Fruit fly (Drosophila melanogaster): ENCODE results near the gene CG7069.

Gene CG7069

DNA sequence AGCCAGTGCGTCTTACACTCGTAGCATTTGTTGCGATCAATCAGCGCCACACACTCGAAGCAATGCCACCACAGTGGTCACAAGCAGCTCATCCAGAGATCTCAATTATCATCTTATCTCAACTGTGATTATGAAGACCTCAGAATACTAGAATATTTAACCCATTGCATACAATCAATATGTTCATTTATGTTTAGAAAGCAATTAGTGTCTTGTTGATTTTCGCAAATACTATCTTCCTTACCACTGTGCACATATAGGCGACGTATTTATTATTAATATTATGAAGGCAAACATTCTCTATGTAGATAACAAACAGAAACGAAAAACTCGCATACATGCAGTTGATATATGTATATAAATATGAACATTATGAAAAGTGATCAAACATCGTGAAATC is 13.8 kb upstream of the CG7069 start:
- no peak for TF ChIP-seq CG8478 (optimal IDR thresholded peaks at IDR 0.05)
- TF ChIP-seq CTCF (optimal IDR thresholded peaks at IDR 0.05) = no peak

DNA sequence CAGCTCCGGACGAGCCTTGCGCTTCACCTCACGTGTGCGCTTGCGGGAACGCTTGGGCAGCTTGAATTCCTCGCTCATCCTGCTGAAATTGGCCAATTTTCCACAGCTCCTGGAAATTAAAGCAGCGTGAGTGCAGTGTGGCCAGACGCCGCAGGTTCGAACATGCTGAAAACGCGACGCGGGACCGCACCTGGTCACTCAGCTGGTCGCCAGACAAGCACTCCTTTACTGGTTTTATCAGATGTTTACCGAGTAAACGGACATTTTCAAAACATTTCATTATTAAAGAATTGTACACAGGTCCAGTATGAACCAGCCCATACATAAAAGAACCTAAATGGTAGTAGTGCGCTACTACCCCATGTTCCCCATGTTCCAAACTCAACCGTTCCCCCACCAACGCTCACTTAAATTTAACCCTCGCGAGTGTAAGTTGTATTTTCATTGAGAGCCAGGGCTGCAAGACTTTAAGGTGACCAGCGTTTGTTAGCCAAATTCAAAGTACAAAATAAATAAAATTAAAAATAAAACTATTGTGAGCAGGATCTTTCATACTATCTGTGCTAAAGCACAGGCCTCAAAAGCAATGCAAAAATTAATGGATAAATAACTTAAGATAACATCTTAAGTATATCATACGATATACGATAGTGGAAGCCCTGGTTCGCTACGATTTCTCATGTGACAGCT is 10.3 kb upstream of the CG7069 start, which contains the start of the genes JMJD6, CG7071 and Muted:
TSS of gene JMJD6 (minus strand) at position 154 of the 690 bp plus-strand sequence.
TSS of gene CG7071 (plus strand) at position 403 of the 690 bp plus-strand sequence.
TSS of gene Muted (plus strand) at position 403 of the 690 bp plus-strand sequence.
- no peak for TF ChIP-seq CG8478 (optimal IDR thresholded peaks at IDR 0.05)
- peak in 1 of 2 experiments; percentile 32 for TF ChIP-seq CTCF (optimal IDR thresholded peaks at IDR 0.05)

DNA sequence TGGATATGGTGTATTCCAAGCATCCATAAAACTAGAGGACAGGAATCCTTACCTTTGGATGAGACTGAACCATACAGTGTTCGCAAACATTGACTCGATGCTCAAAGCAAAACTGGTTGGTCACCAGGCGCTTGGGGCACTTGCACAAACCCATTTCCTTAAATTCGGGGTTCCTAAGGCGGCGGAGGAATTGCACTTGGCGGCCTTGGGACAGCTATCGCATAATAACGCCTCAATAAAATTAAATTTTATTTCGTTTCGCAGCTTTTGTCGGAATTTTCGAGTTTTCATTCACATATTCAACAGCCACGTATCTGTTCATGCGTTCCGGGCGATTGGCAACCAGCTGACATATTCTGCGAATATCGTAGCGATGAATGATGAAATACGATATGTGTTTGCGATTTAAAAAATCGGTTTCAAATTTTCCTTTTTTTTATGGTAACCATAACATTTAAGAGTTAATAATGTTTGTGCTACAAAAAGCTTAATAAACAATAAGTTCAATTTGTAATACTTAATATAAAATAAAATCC is 6.9 kb upstream of the CG7069 start, which contains the start of gene CG5382:
TSS of gene CG5382 (minus strand) at position 324 of the 536 bp plus-strand sequence.
- TF ChIP-seq CTCF (optimal IDR thresholded peaks at IDR 0.05) (no peak), CG8478 (optimal IDR thresholded peaks at IDR 0.05) (no peak)

DNA sequence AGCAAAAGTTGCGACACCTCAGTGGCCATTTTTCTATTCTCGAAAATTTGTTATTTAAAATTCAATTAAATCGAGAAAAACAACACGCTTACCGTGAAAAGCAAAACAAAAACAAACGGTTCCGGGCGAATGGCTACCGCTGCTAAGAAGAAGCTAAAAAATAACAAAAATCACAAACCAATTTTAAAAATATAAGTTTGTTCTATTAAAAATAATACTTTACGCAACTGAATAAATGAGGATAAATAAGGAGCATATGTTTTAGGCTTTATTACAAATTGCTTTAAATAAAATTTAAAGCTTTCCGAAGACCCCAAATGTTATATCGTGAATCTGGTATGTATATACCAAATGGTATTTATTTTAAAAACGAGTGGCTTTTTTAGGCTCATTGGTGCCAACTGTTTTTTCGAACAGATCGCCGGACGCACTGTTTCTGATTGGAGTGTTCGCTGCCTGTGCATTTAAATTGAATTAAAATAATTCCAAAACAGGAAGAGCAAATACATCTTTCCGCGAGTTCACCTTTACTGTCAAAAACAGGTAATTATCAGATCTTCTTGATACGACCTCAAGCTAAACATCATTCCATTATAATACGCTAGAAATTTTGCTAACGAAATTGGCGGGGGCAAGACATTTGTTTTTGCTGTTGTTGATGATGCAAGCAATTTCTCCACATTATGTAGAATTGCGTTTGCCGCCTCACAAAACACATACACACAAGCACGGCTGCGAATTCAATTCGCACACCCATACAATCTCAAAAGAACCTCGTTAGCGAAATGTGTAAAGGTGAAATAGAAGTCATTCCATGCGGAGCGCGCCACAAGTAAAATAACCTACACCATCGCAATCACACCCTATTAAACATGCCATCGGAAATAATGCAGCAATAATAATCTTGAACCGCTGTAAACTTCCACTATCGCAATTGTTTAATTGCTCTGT is 5.2 kb upstream of the CG7069 start, which contains the start of the genes Polr3F and PyK:
TSS of gene Polr3F (minus strand) at position 248 of the 951 bp plus-strand sequence.
TSS of gene PyK (plus strand) at position 411 of the 951 bp plus-strand sequence.
- TF ChIP-seq CTCF (optimal IDR thresholded peaks at IDR 0.05) = no peak
- TF ChIP-seq CG8478 (optimal IDR thresholded peaks at IDR 0.05) = no peak

DNA sequence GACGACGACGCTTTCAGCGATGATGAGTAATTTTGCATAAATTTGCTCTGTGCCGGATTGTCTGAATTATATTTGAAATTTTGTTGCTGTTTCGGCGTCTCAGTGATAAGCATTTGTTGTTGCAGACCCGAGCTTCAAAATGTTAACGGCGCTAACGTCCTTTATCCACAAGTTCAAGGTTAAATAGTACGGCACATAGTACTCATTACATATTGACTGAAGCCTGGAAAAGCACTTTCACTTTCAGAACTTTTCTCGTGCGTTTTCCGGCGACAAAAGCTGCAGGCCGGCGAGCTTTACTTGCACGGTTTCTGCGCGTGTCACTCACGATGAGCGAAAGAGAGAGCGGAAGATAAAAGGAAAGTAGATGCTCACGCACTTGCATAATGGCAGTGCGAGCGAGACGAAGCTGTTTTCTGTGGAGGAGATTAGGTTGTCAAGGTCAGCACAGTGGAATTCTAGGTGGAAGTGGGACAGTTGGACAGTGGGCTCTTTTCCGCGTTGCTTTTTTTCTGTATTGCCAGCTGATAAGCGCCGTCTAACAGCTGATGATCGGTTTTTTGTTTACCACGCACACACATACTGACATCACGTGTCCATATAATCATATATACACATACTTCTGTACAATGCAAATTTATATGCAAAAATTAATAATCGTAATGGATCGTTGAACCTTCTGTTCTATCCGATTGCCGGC is 4.4 kb upstream of the CG7069 start:
- no peak for TF ChIP-seq CG8478 (optimal IDR thresholded peaks at IDR 0.05)
- TF ChIP-seq CTCF (optimal IDR thresholded peaks at IDR 0.05) = no peak

DNA sequence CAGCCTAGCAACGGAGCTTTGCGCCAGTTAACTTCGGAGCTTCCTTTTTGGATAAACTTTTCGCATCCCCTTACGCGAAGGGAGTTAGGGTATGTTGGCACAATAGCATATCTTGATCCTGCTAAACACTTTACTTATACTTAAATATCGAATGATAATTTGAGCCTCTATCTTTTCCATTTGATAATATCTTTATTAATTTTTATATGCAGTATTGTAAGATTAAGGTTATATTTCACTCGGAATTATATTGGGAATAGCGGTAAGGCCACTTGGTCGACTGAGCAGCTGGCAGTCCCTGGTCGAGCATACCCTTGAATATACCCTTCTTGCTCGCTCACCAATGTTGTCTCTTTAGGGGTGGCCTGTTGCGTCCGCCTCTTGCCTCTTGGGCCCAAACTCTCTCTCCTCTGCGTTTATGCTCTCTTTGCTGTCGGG is 3.8 kb upstream of the CG7069 start:
- TF ChIP-seq CTCF (optimal IDR thresholded peaks at IDR 0.05) (no peak), CG8478 (optimal IDR thresholded peaks at IDR 0.05) (no peak)

DNA sequence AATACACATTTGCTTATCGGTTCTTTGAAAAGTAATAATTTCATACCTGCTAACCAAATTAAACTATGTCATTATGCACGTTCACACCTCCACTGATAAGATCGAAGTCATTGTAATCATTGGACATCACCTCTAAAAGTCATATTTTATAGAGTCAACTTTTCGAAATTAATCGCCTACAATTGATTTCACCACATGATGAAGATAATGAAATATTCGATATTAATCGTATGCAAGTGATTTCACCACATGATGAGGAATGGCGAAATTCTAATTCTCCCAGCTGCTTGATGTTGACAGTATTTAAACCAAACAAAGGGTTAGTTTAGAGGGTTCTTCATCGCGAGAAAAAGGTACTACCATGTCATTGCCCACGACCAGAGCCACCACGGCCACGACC is 3.0 kb downstream of the CG7069 start, which contains the start of gene CG18596:
TSS of gene CG18596 (plus strand) at position 250 of the 400 bp plus-strand sequence.
- no peak for TF ChIP-seq CG8478 (optimal IDR thresholded peaks at IDR 0.05)
- no peak for TF ChIP-seq CTCF (optimal IDR thresholded peaks at IDR 0.05)

DNA sequence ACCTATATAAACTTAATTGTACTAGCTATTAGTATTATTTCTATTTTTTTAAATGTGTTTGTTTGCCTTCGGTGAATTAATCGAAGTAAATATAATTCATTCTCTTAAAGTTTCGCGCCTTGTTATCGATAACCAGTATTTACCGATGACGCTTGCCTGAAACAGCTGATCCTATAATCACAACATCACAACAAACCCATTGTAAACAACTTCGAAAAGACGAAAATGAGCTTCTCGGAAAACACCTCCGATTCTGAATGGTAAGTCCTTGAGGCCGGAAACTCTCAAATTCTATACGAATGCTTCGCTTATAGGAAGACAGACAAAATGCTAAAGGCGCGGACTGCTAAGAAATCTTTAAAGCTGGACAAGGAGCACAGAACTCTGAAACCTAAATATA is 7.3 kb downstream of the CG7069 start, which contains the start of gene CG34149:
TSS of gene CG34149 (plus strand) at position 187 of the 400 bp plus-strand sequence.
- TF ChIP-seq CTCF (optimal IDR thresholded peaks at IDR 0.05) (no peak), CG8478 (optimal IDR thresholded peaks at IDR 0.05) (no peak)

DNA sequence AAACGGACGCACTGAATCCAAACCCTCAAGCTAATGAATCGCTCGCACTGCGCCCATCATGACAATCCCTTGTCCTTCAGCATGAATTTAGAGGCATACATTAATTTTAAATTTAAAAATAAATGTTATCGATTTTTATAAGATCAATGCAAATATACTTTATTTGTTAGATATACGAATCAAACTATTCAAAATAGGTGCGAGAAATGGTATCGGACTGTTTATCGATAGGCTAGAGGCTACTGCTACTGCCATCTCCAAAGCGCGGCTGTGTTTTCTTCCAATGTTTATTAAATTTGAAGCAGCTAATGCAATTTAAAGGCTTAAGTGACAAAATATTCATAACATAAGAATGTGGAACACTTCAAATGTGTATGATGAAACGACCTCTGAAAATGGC is 8.4 kb downstream of the CG7069 start, which contains the start of gene CG43342:
TSS of gene CG43342 (plus strand) at position 264 of the 400 bp plus-strand sequence.
- TF ChIP-seq CG8478 (optimal IDR thresholded peaks at IDR 0.05) (no peak), CTCF (optimal IDR thresholded peaks at IDR 0.05) (no peak)

DNA sequence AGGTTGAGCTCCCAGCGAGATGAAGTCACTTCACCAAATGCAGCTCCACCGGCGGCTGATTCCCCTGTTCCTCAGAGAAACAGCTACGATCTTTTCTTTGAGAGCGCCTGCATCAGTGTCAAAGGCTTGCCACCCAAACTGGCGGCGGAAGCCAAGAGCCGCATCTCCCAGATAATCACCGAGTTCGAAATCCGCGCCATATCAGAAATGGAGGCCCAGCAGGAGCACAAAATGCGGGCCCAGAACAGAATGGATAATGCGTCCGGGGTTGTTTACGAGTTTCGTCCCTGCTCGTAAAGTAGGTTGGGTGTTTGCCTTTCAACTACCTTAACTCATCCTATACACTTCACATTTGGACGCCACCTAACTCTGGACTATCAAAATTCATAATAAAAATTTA is 9.1 kb downstream of the CG7069 start, which contains the start of gene Gpdh3:
TSS of gene Gpdh3 (plus strand) at position 301 of the 400 bp plus-strand sequence.
- no peak for TF ChIP-seq CTCF (optimal IDR thresholded peaks at IDR 0.05)
- no peak for TF ChIP-seq CG8478 (optimal IDR thresholded peaks at IDR 0.05)

DNA sequence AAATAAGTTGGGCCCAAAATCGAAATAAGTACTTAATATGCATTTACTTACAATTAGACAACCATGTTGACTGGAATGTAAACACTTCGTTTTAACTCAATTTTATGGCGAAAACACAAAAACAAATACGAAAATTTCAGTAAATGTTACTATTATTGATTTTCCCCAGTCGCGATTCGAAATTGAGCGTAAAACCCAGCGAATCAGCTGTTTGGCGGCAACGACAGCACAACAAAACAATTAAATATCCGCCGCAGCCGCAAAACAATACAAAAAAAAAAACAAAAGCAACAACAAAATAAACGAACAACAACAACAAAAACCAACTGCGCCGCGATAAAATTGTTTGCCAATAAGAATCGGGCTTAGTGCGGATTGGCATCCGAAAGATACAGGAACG is 17.0 kb downstream of the CG7069 start, which contains the start of the genes CAH8 and CG7059:
TSS of gene CAH8 (minus strand) at position 101 of the 400 bp plus-strand sequence.
TSS of gene CG7059 (plus strand) at position 167 of the 400 bp plus-strand sequence.
- TF ChIP-seq CG8478 (optimal IDR thresholded peaks at IDR 0.05) (no peak), CTCF (optimal IDR thresholded peaks at IDR 0.05) (no peak)

DNA sequence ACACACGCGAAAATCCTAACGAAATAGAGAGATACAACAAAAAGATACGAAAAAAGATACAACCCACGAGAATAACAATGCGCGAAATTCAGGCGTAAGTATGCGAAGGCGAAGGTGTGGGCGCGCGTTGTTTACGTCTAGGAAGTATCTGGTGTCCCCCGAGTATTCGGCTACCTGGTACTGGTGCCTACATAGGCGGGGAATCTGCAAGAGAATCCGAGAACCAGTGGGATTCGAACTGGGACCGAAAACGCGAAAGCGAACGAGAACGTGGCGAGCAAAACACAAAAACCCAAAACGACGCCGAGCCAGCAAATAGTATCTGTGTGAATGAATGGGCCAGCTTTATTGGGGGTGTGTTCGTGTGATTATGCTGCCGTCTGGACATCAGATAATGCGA is 17.5 kb downstream of the CG7069 start:
- no peak for TF ChIP-seq CG8478 (optimal IDR thresholded peaks at IDR 0.05)
- no peak for TF ChIP-seq CTCF (optimal IDR thresholded peaks at IDR 0.05)

DNA sequence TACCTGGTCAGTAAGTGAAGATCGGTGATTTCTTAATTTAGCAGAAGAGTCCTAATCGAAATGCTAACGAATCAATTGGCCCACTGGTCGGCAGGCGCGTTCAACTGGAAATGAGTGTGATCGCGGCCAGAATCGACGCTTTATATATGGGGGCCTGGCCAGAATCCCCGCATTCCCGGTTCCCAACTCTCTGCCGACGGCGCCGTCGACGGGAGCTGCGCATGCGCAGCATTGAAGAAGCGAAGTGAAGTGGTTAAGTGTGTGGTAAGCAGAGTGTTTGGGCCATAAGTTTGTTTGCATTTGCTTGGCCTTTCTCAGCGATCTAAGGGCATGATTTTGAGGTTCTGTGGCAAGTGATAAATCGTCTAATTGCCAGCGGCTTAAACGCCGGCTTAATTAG is 21.4 kb downstream of the CG7069 start, which contains the start of gene CG13857:
TSS of gene CG13857 (minus strand) at position 101 of the 400 bp plus-strand sequence.
- TF ChIP-seq CTCF (optimal IDR thresholded peaks at IDR 0.05) (no peak), CG8478 (optimal IDR thresholded peaks at IDR 0.05) (no peak)

Measured in S2 (cell line).